Worm (Caenorhabditis elegans): ENCODE results near the gene T09F3.7.
A peak's percentile ranks its signal among the peaks of the same experiment; 100 is the strongest.

T09F3.7 gene

ce11 chrII:10388041-10388706, 2.8 kb upstream of the T09F3.7 start (continued):
- TF ChIP-seq lin-40 (tag; optimal IDR thresholded peaks at IDR 0.05) (peak; percentile 59), nhr-120 (GFP tag; IDR thresholded peaks at IDR 0.05) (no peak), F49E8.2 (tag; optimal IDR thresholded peaks at IDR 0.05; ENCODE audit: insufficient read depth) (peak; percentile 28), cebp-2 (GFP tag; IDR thresholded peaks at IDR 0.05) (no peak), nfya-1 (tag; optimal IDR thresholded peaks at IDR 0.05; ENCODE audit: borderline replicate concordance, insufficient read depth) (no peak), xnd-1 (tag; optimal IDR thresholded peaks at IDR 0.05) (no peak), zfh-2 (GFP tag; conservative IDR thresholded peaks at IDR 0.05) (no peak), akir-1 (GFP tag; optimal IDR thresholded peaks at IDR 0.05) (no peak), egl-18 (GFP tag; IDR thresholded peaks at IDR 0.05) (no peak), madf-10 (tag; optimal IDR thresholded peaks at IDR 0.05) (peak; percentile 46), lsl-1 (GFP tag; optimal IDR thresholded peaks at IDR 0.05) (peak; percentile 57), hlh-26 (GFP tag; conservative IDR thresholded peaks at IDR 0.05) (no peak), lir-1 (GFP tag; conservative IDR thresholded peaks at IDR 0.05) (no peak), ceh-91 (GFP tag; IDR thresholded peaks at IDR 0.05) (no peak), B0261.1 (tag; optimal IDR thresholded peaks at IDR 0.05) (no peak), mxl-1 (tag; optimal IDR thresholded peaks at IDR 0.05) (no peak), hlh-12 (tag; optimal IDR thresholded peaks at IDR 0.05) (no peak), nfya-2 (GFP tag; IDR thresholded peaks at IDR 0.05) (no peak), F57C9.4 (tag; optimal IDR thresholded peaks at IDR 0.05) (no peak), rpc-1 (optimal IDR thresholded peaks at IDR 0.05) (peak; percentile 33), rpc-1 (tag; optimal IDR thresholded peaks at IDR 0.05) (no peak), athp-1 (tag; optimal IDR thresholded peaks at IDR 0.05) (peak; percentile 67), zim-3 (tag; optimal IDR thresholded peaks at IDR 0.05) (no peak), lsy-27 (tag; optimal IDR thresholded peaks at IDR 0.05; ENCODE audit: borderline replicate concordance, insufficient read depth) (no peak), dpff-1 (tag; optimal IDR thresholded peaks at IDR 0.05) (no peak), Y53F4B.3 (GFP tag; IDR thresholded peaks at IDR 0.05) (no peak), cebp-1 (GFP tag; IDR thresholded peaks at IDR 0.05) (no peak), cebp-1 (tag; optimal IDR thresholded peaks at IDR 0.05) (peak; percentile 68), ztf-26 (tag; optimal IDR thresholded peaks at IDR 0.05) (no peak), F22D6.2 (tag; optimal IDR thresholded peaks at IDR 0.05) (no peak), Y67H2A.10 (GFP tag; conservative IDR thresholded peaks at IDR 0.05) (no peak), pha-4 (tag; optimal IDR thresholded peaks at IDR 0.05) (peak; percentile 54), unc-62 (GFP tag; optimal IDR thresholded peaks at IDR 0.05) (no peak), K11D2.4 (GFP tag; IDR thresholded peaks at IDR 0.05) (no peak), ztf-3 (GFP tag; optimal IDR thresholded peaks at IDR 0.05) (no peak), sdz-38 (tag; optimal IDR thresholded peaks at IDR 0.05) (no peak), T07F8.4 (tag; optimal IDR thresholded peaks at IDR 0.05) (no peak), C06A6.2 (GFP tag; conservative IDR thresholded peaks at IDR 0.05) (0 out of 2 replicates have a peak, but pooled peaks have one; percentile 25), F57A8.1 (GFP tag; optimal IDR thresholded peaks at IDR 0.05) (no peak), B0019.2 (GFP tag; conservative IDR thresholded peaks at IDR 0.05) (peak; percentile 72), mel-28 (tag; optimal IDR thresholded peaks at IDR 0.05; ENCODE audit: borderline replicate concordance) (no peak), lag-1 (GFP tag; IDR thresholded peaks at IDR 0.05) (no peak), attf-3 (GFP tag; conservative IDR thresholded peaks at IDR 0.05) (peak; percentile 56; the same call in 1 of the 2 replicates), nhr-27 (tag; optimal IDR thresholded peaks at IDR 0.05) (no peak), snpc-1.3 (tag; optimal IDR thresholded peaks at IDR 0.05; ENCODE audit: insufficient read depth) (peak; percentile 78), efl-1 (GFP tag; optimal IDR thresholded peaks at IDR 0.05) (peak; percentile 2), ztf-22 (GFP tag; optimal IDR thresholded peaks at IDR 0.05) (no peak), ceh-27 (GFP tag; optimal IDR thresholded peaks at IDR 0.05) (peak; percentile 0)

Measured in whole organism, young adult.